Fruit fly (Drosophila melanogaster): Measurements from ENCODE around the gene CG4757.

CG4757 gene

dm6 chr3R:11172460-11173168 lies 11.6 kb downstream of the CG4757 start, which contains the start of gene Ugt35A1:
Gene Ugt35A1 (minus strand): TSS chr3R:11172664.
- TF ChIP-seq Myc (optimal IDR thresholded peaks at IDR 0.05) = no peak
- no peak for TF ChIP-seq Sin3A (optimal IDR thresholded peaks at IDR 0.05)
- TF ChIP-seq ttk (optimal IDR thresholded peaks at IDR 0.05) = no peak
- TF ChIP-seq insv (optimal IDR thresholded peaks at IDR 0.05) = no peak
- no peak for TF ChIP-seq h (optimal IDR thresholded peaks at IDR 0.05)
- no peak for TF ChIP-seq psq (optimal IDR thresholded peaks at IDR 0.05)

dm6 chr3R:11173169-11173506 lies 12.1 kb downstream of the CG4757 start:
- TF ChIP-seq h (optimal IDR thresholded peaks at IDR 0.05) (no peak), Sin3A (optimal IDR thresholded peaks at IDR 0.05) (no peak), insv (optimal IDR thresholded peaks at IDR 0.05) (no peak), psq (optimal IDR thresholded peaks at IDR 0.05) (no peak), ttk (optimal IDR thresholded peaks at IDR 0.05) (no peak), Myc (optimal IDR thresholded peaks at IDR 0.05) (no peak)

dm6 chr3R:11175308-11175707 lies 14.3 kb downstream of the CG4757 start, which contains the start of the genes Ugt304A1 and Ugt303A1:
Gene Ugt304A1 (minus strand): TSS chr3R:11175408.
Gene Ugt303A1 (plus strand): TSS chr3R:11175529.
- TF ChIP-seq Myc (optimal IDR thresholded peaks at IDR 0.05) (no peak), ttk (optimal IDR thresholded peaks at IDR 0.05) (no peak), Sin3A (optimal IDR thresholded peaks at IDR 0.05) (no peak), psq (optimal IDR thresholded peaks at IDR 0.05) (no peak), insv (optimal IDR thresholded peaks at IDR 0.05) (no peak), h (optimal IDR thresholded peaks at IDR 0.05) (no peak)

DNA sequence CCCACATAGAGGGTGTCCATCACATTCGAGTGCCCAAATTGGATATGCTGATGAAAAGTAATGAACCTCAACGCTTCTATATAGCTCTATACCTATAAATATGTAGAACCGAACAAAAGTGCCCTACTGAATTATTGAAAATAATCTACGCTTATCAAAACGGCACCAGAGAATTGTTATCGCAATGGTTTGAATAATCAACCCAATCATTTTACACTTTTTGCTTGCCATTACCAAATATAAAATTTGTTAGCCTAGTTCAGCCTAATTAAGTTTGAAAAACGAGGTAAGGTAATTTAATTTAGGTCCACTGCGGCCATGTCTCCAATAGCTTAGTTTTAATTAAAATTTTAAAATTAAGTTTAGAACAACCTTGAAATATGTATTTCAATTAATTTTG lies 14.8 kb downstream of the CG4757 start:
- TF ChIP-seq Sin3A (optimal IDR thresholded peaks at IDR 0.05) = no peak
- TF ChIP-seq Myc (optimal IDR thresholded peaks at IDR 0.05) = no peak
- TF ChIP-seq psq (optimal IDR thresholded peaks at IDR 0.05) = no peak
- no peak for TF ChIP-seq ttk (optimal IDR thresholded peaks at IDR 0.05)
- TF ChIP-seq insv (optimal IDR thresholded peaks at IDR 0.05) = no peak
- no peak for TF ChIP-seq h (optimal IDR thresholded peaks at IDR 0.05)

DNA sequence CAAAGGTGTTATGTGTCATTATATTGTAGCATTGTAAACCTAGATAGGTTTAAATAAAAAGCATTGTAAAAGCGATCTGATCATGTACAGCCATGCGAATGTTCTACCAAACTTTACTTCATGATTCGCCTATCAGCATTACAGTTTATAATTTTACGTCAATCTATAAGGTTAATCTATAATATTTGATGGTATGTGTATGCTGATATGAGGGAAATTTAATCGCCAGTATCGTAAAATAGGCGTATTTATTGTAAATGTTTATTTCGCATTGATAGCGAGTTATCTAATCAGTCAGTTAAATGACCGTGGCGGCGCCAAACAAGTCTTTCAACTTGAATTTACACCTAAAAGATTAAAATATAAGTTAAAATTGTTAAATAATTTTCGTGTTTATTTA lies 16.6 kb downstream of the CG4757 start:
- TF ChIP-seq psq (optimal IDR thresholded peaks at IDR 0.05) = no peak
- TF ChIP-seq ttk (optimal IDR thresholded peaks at IDR 0.05) = no peak
- TF ChIP-seq Myc (optimal IDR thresholded peaks at IDR 0.05) = no peak
- TF ChIP-seq h (optimal IDR thresholded peaks at IDR 0.05) = no peak
- TF ChIP-seq insv (optimal IDR thresholded peaks at IDR 0.05) = no peak
- no peak for TF ChIP-seq Sin3A (optimal IDR thresholded peaks at IDR 0.05)

DNA sequence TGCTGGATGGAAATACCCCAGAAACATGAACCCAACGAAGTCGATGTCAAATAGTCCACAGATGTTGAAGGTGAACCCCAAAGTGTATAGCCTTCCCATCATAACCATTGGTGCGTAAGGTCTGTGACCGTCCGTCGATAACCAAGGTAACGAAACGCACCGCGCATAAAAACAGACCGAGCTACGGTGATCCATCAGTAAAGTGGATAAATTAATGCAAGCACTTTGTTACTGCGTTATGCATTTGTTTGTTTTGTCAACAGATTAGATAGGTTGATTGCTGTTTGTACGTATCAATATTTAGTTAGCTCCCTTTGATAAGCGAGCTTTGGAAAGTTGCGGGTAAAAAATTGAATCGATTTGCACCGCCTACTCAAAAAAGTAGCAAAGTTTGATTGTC lies 17.3 kb downstream of the CG4757 start:
- no peak for TF ChIP-seq Sin3A (optimal IDR thresholded peaks at IDR 0.05)
- no peak for TF ChIP-seq insv (optimal IDR thresholded peaks at IDR 0.05)
- no peak for TF ChIP-seq Myc (optimal IDR thresholded peaks at IDR 0.05)
- no peak for TF ChIP-seq ttk (optimal IDR thresholded peaks at IDR 0.05)
- no peak for TF ChIP-seq psq (optimal IDR thresholded peaks at IDR 0.05)
- no peak for TF ChIP-seq h (optimal IDR thresholded peaks at IDR 0.05)

DNA sequence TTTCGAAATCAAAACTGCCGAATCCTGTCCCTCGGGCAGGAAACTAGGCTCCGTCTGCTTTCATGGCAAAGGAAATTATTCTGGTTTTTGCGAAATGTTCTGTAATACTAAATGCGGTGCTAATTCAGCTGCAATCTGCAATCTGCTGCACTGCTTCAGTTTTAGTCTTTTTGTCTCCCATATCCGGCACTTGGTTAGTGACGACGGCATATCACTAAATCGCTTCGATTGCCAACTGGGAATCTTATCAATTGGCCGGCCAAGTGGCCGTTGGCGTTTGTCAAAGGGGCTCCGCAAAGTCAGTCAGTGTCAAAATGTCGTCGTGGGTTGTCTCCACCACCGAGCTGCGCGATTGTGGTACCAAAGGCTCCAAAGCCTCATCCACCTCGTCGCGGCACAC lies 34.8 kb downstream of the CG4757 start, which contains the start of gene CG18577:
CG18577 (plus strand) TSS at position 301 of the 400 bp plus-strand sequence.
- TF ChIP-seq insv (optimal IDR thresholded peaks at IDR 0.05) (no peak), Myc (optimal IDR thresholded peaks at IDR 0.05) (no peak), Sin3A (optimal IDR thresholded peaks at IDR 0.05) (no peak), h (optimal IDR thresholded peaks at IDR 0.05) (no peak), ttk (optimal IDR thresholded peaks at IDR 0.05) (no peak), psq (optimal IDR thresholded peaks at IDR 0.05) (no peak)

DNA sequence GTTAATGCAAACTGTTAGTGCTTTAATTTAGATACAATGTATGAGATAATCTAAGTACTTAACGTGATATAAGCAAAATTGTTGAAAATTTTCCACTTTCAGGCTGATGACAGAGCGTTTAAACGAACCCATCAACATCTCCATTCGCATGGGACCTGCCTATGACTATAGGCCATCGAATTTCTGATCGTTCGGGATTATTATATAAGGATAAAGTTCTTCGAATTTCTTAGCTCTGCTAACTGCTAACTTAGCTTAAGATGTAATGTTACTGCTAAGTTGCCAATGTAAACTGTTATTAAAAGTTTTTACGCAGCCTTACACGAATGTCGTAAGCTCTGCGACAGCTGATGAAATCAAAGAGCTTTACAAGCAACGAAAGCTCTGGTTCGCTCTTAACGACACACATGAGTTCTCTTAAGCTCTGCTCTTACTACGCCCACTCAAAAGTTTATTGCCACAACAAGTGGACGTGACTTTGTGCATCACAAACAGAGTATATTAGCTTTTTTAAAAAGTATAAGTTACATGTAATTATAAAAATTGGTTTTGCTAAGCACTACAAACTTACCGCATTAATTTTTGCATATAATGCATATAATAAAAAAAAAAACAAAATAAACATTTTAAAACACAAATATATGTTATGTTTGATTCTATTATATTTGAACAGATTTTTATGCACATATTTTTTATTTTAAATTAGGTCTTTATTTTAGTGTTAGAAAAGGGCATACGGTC lies 35.8 kb downstream of the CG4757 start:
- TF ChIP-seq insv (optimal IDR thresholded peaks at IDR 0.05) = no peak
- no peak for TF ChIP-seq Myc (optimal IDR thresholded peaks at IDR 0.05)
- no peak for TF ChIP-seq ttk (optimal IDR thresholded peaks at IDR 0.05)
- no peak for TF ChIP-seq psq (optimal IDR thresholded peaks at IDR 0.05)
- no peak for TF ChIP-seq Sin3A (optimal IDR thresholded peaks at IDR 0.05)
- no peak for TF ChIP-seq h (optimal IDR thresholded peaks at IDR 0.05)

- TF ChIP-seq psq (optimal IDR thresholded peaks at IDR 0.05) (no peak), insv (optimal IDR thresholded peaks at IDR 0.05) (no peak), Myc (optimal IDR thresholded peaks at IDR 0.05) (no peak), h (optimal IDR thresholded peaks at IDR 0.05) (no peak), Sin3A (optimal IDR thresholded peaks at IDR 0.05) (no peak), ttk (optimal IDR thresholded peaks at IDR 0.05) (no peak)
Observed at dm6 chr3R:11197389-11197716, 36.3 kb downstream of the CG4757 start, which contains the start of gene cu. Gene cu (plus strand): TSS chr3R:11197592.

- TF ChIP-seq psq (optimal IDR thresholded peaks at IDR 0.05) (no peak), ttk (optimal IDR thresholded peaks at IDR 0.05) (no peak), h (optimal IDR thresholded peaks at IDR 0.05) (no peak), Sin3A (optimal IDR thresholded peaks at IDR 0.05) (no peak), Myc (optimal IDR thresholded peaks at IDR 0.05) (no peak), insv (optimal IDR thresholded peaks at IDR 0.05) (no peak)
Observed at dm6 chr3R:11198062-11198472, 37.1 kb downstream of the CG4757 start.

DNA sequence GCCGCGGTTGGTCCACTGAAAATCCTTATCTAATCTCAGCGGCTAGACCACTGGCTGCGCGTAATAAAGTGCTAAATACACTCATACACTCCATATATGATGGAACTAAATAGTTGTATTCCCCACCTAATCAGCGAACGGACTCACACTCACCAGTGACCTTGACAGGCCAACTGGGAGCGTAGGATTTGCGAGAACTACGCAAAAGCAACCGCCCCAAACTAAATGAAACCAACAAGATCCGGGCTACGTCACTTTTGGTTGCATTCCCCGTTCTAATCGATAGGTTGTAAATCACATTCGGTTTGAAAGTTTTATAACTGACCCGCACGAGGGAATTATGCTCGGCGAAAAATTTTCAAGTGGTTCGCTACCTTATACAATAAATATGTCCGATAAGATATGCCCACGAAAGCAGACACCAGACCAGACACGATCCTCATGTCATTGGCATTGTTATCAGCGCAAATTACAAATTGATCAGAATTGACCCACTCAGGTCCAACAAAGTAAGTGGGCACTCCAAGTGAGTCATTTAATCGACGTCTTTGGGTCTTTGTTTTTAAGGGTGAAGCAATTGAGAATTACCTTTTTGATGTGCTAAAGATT lies 38.3 kb downstream of the CG4757 start:
- TF ChIP-seq insv (optimal IDR thresholded peaks at IDR 0.05) (no peak), Sin3A (optimal IDR thresholded peaks at IDR 0.05) (no peak), ttk (optimal IDR thresholded peaks at IDR 0.05) (no peak), psq (optimal IDR thresholded peaks at IDR 0.05) (no peak), h (optimal IDR thresholded peaks at IDR 0.05) (no peak), Myc (optimal IDR thresholded peaks at IDR 0.05) (no peak)

Measured in Kc167 (cell line).